Fruit fly (Drosophila melanogaster) whole organism, embryonic: ENCODE results near the gene Esyt2.

Source experiments
- Atf3 ChIP-seq: fragments of 200-800 bp; sonication (Bioruptor generic); optimal IDR thresholded peaks from 3 replicates; lab custom pipeline; 2016; ENCODE audit warnings: missing biosample characterization, missing genetic modification characterization
- Awh ChIP-seq: fragments of 200-800 bp; sonication (Bioruptor generic); IDR thresholded peaks from 2 replicates; pipeline ENCODE4, ENCODE4 v1.3.6; 2022; ENCODE audit warnings: missing biosample characterization, missing genetic modification characterization
- Bgb ChIP-seq: fragments of 200-800 bp; sonication (Bioruptor generic); IDR thresholded peaks from 2 replicates; pipeline ENCODE4 v1.3.6; 2022; ENCODE audit warnings: missing biosample characterization, missing genetic modification characterization; ENCODE audit not compliant: partially characterized antibody
- CG10979 ChIP-seq: fragments of 200-800 bp; sonication (Bioruptor generic); optimal IDR thresholded peaks from 2 replicates; lab custom pipeline; 2018; ENCODE audit warnings: missing biosample characterization, mild to moderate bottlenecking, missing genetic modification characterization, moderate library complexity
- CG11398 ChIP-seq: fragments of 200-800 bp; sonication (Bioruptor generic); optimal IDR thresholded peaks from 2 replicates; lab custom pipeline; 2016; ENCODE audit warnings: missing biosample characterization, missing genetic modification characterization
- CG12155 ChIP-seq: fragments of 200-800 bp; sonication (Bioruptor generic); optimal IDR thresholded peaks from 3 replicates; lab custom pipeline; 2016; ENCODE audit warnings: missing biosample characterization, missing genetic modification characterization
- CG14050 ChIP-seq: fragments of 200-800 bp; sonication (Bioruptor generic); IDR thresholded peaks from 3 replicates; pipeline ENCODE4 v1.3.6; 2022; ENCODE audit warnings: missing biosample characterization, missing genetic modification characterization
- CG14667 ChIP-seq: fragments of 200-800 bp; sonication (Bioruptor generic); IDR thresholded peaks from 2 replicates; pipeline ENCODE4 v1.3.6; 2022; ENCODE audit warnings: missing biosample characterization, missing genetic modification characterization
- CG16813 ChIP-seq: fragments of 200-800 bp; sonication (Bioruptor generic); IDR thresholded peaks from 3 replicates; pipeline ENCODE4 v1.3.6; 2022; ENCODE audit warnings: missing biosample characterization, missing genetic modification characterization; ENCODE audit not compliant: partially characterized antibody
- CG17361 ChIP-seq: fragments of 200-800 bp; sonication (Bioruptor generic); IDR thresholded peaks from 3 replicates; pipeline ENCODE4 v1.3.6; 2022; ENCODE audit warnings: missing biosample characterization, missing genetic modification characterization
- CG17385 ChIP-seq: fragments of 200-800 bp; sonication (Bioruptor generic); optimal IDR thresholded peaks from 3 replicates; lab custom pipeline; 2018; ENCODE audit warnings: missing biosample characterization, mild to moderate bottlenecking, missing genetic modification characterization
- CG1792 ChIP-seq: fragments of 200-800 bp; sonication (Bioruptor generic); optimal IDR thresholded peaks from 2 replicates; lab custom pipeline; 2016; ENCODE audit warnings: missing biosample characterization, missing genetic modification characterization
- CG18599 ChIP-seq: fragments of 200-800 bp; sonication (Bioruptor generic); optimal IDR thresholded peaks from 3 replicates; lab custom pipeline; 2017; ENCODE audit warnings: missing biosample characterization, missing genetic modification characterization, mild to moderate bottlenecking, moderate library complexity, missing genetic modification reagents
- CG18619 ChIP-seq: fragments of 200-800 bp; sonication (Bioruptor generic); optimal IDR thresholded peaks from 3 replicates; lab custom pipeline; 2017; ENCODE audit warnings: missing biosample characterization, mild to moderate bottlenecking, missing genetic modification characterization
- CG2875 ChIP-seq: fragments of 200-800 bp; sonication (Bioruptor generic); optimal IDR thresholded peaks from 2 replicates; lab custom pipeline; 2017; ENCODE audit warnings: missing biosample characterization, mild to moderate bottlenecking, missing genetic modification characterization, missing genetic modification reagents
- CG30403 ChIP-seq: fragments of 200-800 bp; sonication (Bioruptor generic); optimal IDR thresholded peaks from 3 replicates; lab custom pipeline; 2016; ENCODE audit warnings: missing biosample characterization, missing genetic modification characterization
- CG31365 ChIP-seq: fragments of 200-800 bp; sonication (Bioruptor generic); optimal IDR thresholded peaks from 2 replicates; lab custom pipeline; 2018; ENCODE audit warnings: missing biosample characterization, mild to moderate bottlenecking, missing genetic modification characterization
- CG3163 ChIP-seq: fragments of 200-800 bp; sonication (Bioruptor generic); optimal IDR thresholded peaks from 3 replicates; lab custom pipeline; 2016; ENCODE audit warnings: missing biosample characterization, missing genetic modification characterization
- CG3281 ChIP-seq: fragments of 200-800 bp; sonication (Bioruptor generic); optimal IDR thresholded peaks from 3 replicates; lab custom pipeline; 2017; ENCODE audit warnings: missing biosample characterization, mild to moderate bottlenecking, missing genetic modification characterization
- CG6272 ChIP-seq: fragments of 200-800 bp; sonication (Bioruptor generic); IDR thresholded peaks from 2 replicates; pipeline ENCODE4 v1.3.6; 2022; ENCODE audit warnings: missing biosample characterization, missing genetic modification characterization
- CG7987 ChIP-seq: fragments of 200-800 bp; sonication (Bioruptor generic); optimal IDR thresholded peaks from 2 replicates; lab custom pipeline; 2018; ENCODE audit warnings: missing biosample characterization, mild to moderate bottlenecking, missing genetic modification characterization, moderate library complexity
- CG8388 ChIP-seq: fragments of 200-800 bp; sonication (Bioruptor generic); optimal IDR thresholded peaks from 2 replicates; lab custom pipeline; 2019; ENCODE audit warnings: missing biosample characterization, mild to moderate bottlenecking, missing genetic modification characterization, moderate library complexity
- CG9437 ChIP-seq: fragments of 200-800 bp; sonication (Bioruptor generic); optimal IDR thresholded peaks from 2 replicates; lab custom pipeline; 2018; ENCODE audit warnings: missing biosample characterization, mild to moderate bottlenecking, missing genetic modification characterization
- CG9727 ChIP-seq: fragments of 200-800 bp; sonication (Bioruptor generic); optimal IDR thresholded peaks from 3 replicates; lab custom pipeline; 2017; ENCODE audit warnings: missing biosample characterization, mild to moderate bottlenecking, missing genetic modification characterization
- CHES-1-like ChIP-seq: fragments of 200-800 bp; sonication (Bioruptor generic); optimal IDR thresholded peaks from 2 replicates; lab custom pipeline; 2016; ENCODE audit warnings: missing biosample characterization, missing genetic modification characterization
- CkIIα-i1 ChIP-seq: fragments of 200-800 bp; sonication (Bioruptor generic); IDR thresholded peaks from 2 replicates; pipeline ENCODE4 v1.3.6; 2022; ENCODE audit warnings: missing biosample characterization, missing genetic modification characterization
- CoRest ChIP-seq: fragments of 200-800 bp; sonication (Bioruptor generic); optimal IDR thresholded peaks from 3 replicates; lab custom pipeline; 2018; ENCODE audit warnings: missing biosample characterization, mild to moderate bottlenecking, missing genetic modification characterization, moderate library complexity
- D ChIP-seq, 2 experiments: fragments of 200-800 bp in 1 of 2; fragments of >200 bp in 1 of 2; sonication (Bioruptor generic) in 1 of 2; optimal IDR thresholded peaks; 2 replicates in 1 of 2; 3 replicates in 1 of 2; lab custom pipeline; 2017; ENCODE audit warnings: mild to moderate bottlenecking in 1 of 2, missing biosample characterization in 1 of 2, missing genetic modification characterization in 1 of 2, missing genetic modification reagents in 1 of 2
- D19A ChIP-seq: fragments of 200-800 bp; optimal IDR thresholded peaks from 3 replicates; lab custom pipeline; 2019; ENCODE audit warnings: missing biosample characterization, mild to moderate bottlenecking, missing genetic modification characterization, moderate library complexity
- Dek ChIP-seq: fragments of 200-800 bp; sonication (Bioruptor generic); optimal IDR thresholded peaks from 3 replicates; lab custom pipeline; 2019; ENCODE audit warnings: missing biosample characterization, mild to moderate bottlenecking, missing genetic modification characterization, moderate library complexity
- Dref ChIP-seq: fragments of 200-800 bp; sonication (Bioruptor generic); IDR thresholded peaks from 2 replicates; pipeline ENCODE4 v1.3.6; 2022; ENCODE audit warnings: missing biosample characterization, missing genetic modification characterization
- HmgZ ChIP-seq: fragments of 200-800 bp; sonication (Bioruptor generic); optimal IDR thresholded peaks from 2 replicates; lab custom pipeline; 2018; ENCODE audit warnings: missing biosample characterization, mild to moderate bottlenecking, missing genetic modification characterization
- Oli ChIP-seq: fragments of 200-800 bp; sonication (Bioruptor generic); optimal IDR thresholded peaks from 2 replicates; lab custom pipeline; 2018; ENCODE audit warnings: missing biosample characterization, mild to moderate bottlenecking, missing genetic modification characterization, moderate library complexity
- Side ChIP-seq: fragments of 200-800 bp; sonication (Bioruptor generic); optimal IDR thresholded peaks from 2 replicates; lab custom pipeline; 2016; ENCODE audit warnings: missing biosample characterization, missing genetic modification characterization
- Six4 ChIP-seq: fragments of 200-800 bp; sonication (Bioruptor generic); optimal IDR thresholded peaks from 2 replicates; lab custom pipeline; 2016; ENCODE audit warnings: missing biosample characterization, missing genetic modification characterization
- Sox100B ChIP-seq: fragments of 200-800 bp; sonication (Bioruptor generic); optimal IDR thresholded peaks from 3 replicates; lab custom pipeline; 2018; ENCODE audit warnings: missing biosample characterization, mild to moderate bottlenecking, missing genetic modification characterization
- Taf1 ChIP-seq: fragments of 200-800 bp; sonication (Bioruptor generic); IDR thresholded peaks from 2 replicates; pipeline ENCODE4 v1.3.6; 2022; ENCODE audit warnings: missing biosample characterization, missing genetic modification characterization
- Vsx1 ChIP-seq: fragments of 200-800 bp; sonication (Bioruptor generic); optimal IDR thresholded peaks from 2 replicates; lab custom pipeline; 2017; ENCODE audit warnings: missing biosample characterization, mild to moderate bottlenecking, missing genetic modification characterization, missing genetic modification reagents
- bigmax ChIP-seq: fragments of 200-800 bp; sonication (Bioruptor generic); optimal IDR thresholded peaks from 2 replicates; lab custom pipeline; 2018; ENCODE audit warnings: missing biosample characterization, mild to moderate bottlenecking, missing genetic modification characterization
- btn ChIP-seq: fragments of 200-800 bp; sonication (Bioruptor generic); optimal IDR thresholded peaks from 2 replicates; lab custom pipeline; 2016; ENCODE audit warnings: missing biosample characterization, missing genetic modification characterization
- cas ChIP-seq: fragments of 200-800 bp; sonication (Bioruptor generic); IDR thresholded peaks from 2 replicates; pipeline ENCODE4 v1.3.6; 2022; ENCODE audit warnings: missing biosample characterization, missing genetic modification characterization
- caup ChIP-seq: fragments of 200-800 bp; sonication (Bioruptor generic); optimal IDR thresholded peaks from 3 replicates; lab custom pipeline; 2017; ENCODE audit warnings: missing biosample characterization, mild to moderate bottlenecking, missing genetic modification characterization, moderate library complexity; ENCODE audit not compliant: severe bottlenecking
- chif ChIP-seq, 2 experiments: fragments of 200-800 bp; sonication (Bioruptor generic); optimal IDR thresholded peaks; 3 replicates each; lab custom pipeline; 2016; ENCODE audit warnings: missing biosample characterization in 2 of 2, missing genetic modification characterization in 2 of 2
- exex ChIP-seq: fragments of 200-800 bp; sonication (Bioruptor generic); optimal IDR thresholded peaks from 4 replicates; lab custom pipeline; 2018; ENCODE audit warnings: missing biosample characterization, mild to moderate bottlenecking, missing genetic modification characterization, moderate library complexity
- hkb ChIP-seq, 2 experiments: fragments of 200-800 bp in 1 of 2; fragments of >200 bp in 1 of 2; sonication (Bioruptor generic) in 1 of 2; IDR thresholded peaks in 1 of 2; optimal IDR thresholded peaks in 1 of 2; 2 replicates each; pipeline versions ENCODE4 v1.3.6 to Lab custom; 2017 to 2022; ENCODE audit warnings: missing biosample characterization in 1 of 2, missing genetic modification characterization in 1 of 2
- ind ChIP-seq: fragments of 200-800 bp; sonication (Bioruptor generic); optimal IDR thresholded peaks from 3 replicates; lab custom pipeline; 2016; ENCODE audit warnings: missing biosample characterization, missing genetic modification characterization
- nerfin-2 ChIP-seq: fragments of 200-800 bp; sonication (Bioruptor generic); IDR thresholded peaks from 2 replicates; pipeline ENCODE4 v1.3.6; 2022; ENCODE audit warnings: missing biosample characterization, missing genetic modification characterization; ENCODE audit not compliant: partially characterized antibody
- otp ChIP-seq: fragments of 200-800 bp; sonication (Bioruptor generic); IDR thresholded peaks from 3 replicates; pipeline ENCODE4, ENCODE4 v1.3.6; 2022; ENCODE audit warnings: missing biosample characterization, missing genetic modification characterization
- phol ChIP-seq: fragments of 200-800 bp; sonication (Bioruptor generic); optimal IDR thresholded peaks from 3 replicates; lab custom pipeline; 2018; ENCODE audit warnings: missing biosample characterization, mild to moderate bottlenecking, missing genetic modification characterization, moderate library complexity
- sima ChIP-seq: fragments of 200-800 bp; sonication (Bioruptor generic); optimal IDR thresholded peaks from 2 replicates; lab custom pipeline; 2016; ENCODE audit warnings: missing biosample characterization, missing genetic modification characterization

Esyt2 gene

DNA sequence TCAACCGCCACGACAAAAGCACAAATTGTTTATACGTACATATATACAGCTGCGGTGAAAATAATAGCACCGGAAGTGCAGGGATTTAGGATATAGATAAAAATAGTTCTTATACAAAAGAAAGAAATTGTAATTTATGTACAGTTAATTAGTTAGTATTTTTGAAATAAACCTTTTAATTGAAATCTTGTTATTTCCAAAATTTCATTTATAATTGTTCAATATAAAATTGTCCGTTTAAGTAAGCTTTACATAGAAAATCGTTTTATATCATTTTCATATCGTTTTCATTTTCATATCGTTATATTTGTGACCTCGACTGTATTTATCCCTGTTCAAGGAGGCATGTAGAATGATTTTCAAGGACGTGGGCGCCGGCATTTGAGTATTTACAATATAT lies 29.6 kb downstream of the Esyt2 start (continued):
- TF ChIP-seq CG30403 (GFP tag; lab: Kevin White, UChicago) (peak; percentile 55), Taf1 (GFP tag; lab: Robert Waterston, UW) (no peak), ind (GFP tag; lab: Kevin White, UChicago) (peak; percentile 20), nerfin-2 (GFP tag; lab: Robert Waterston, UW) (no peak), btn (GFP tag; lab: Kevin White, UChicago) (no peak), Awh (no peak), exex (tag; lab: Kevin White, UChicago) (peak; percentile 37), CG1792 (GFP tag; lab: Kevin White, UChicago) (no peak), CG10979 (tag; lab: Kevin White, UChicago) (peak; percentile 29), bigmax (no peak), CG16813 (no peak), CoRest (tag; lab: Kevin White, UChicago) (peak; percentile 76), Dek (tag; lab: Kevin White, UChicago) (peak; percentile 68), Side (GFP tag; lab: Kevin White, UChicago) (no peak), D19A (tag; lab: Kevin White, UChicago) (peak; percentile 56), Oli (tag; lab: Kevin White, UChicago) (peak; percentile 25), CG7987 (GFP tag; lab: Kevin White, UChicago) (no peak), caup (GFP tag; lab: Kevin White, UChicago) (peak; percentile 60), Vsx1 (no peak), CG14050 (GFP tag; lab: Robert Waterston, UW) (no peak), CG12155 (GFP tag; lab: Kevin White, UChicago) (peak; percentile 36), CG18599 (GFP tag; lab: Kevin White, UChicago) (peak; percentile 93), HmgZ (tag; lab: Kevin White, UChicago) (peak; percentile 35), chif (GFP tag; optimal IDR thresholded peaks at IDR 0.05; lab: Kevin White, UChicago) (no peak), CG31365 (tag; lab: Kevin White, UChicago) (no peak), CHES-1-like (GFP tag; lab: Kevin White, UChicago) (no peak), phol (tag; lab: Kevin White, UChicago) (peak; percentile 47), CG14667 (GFP tag; lab: Robert Waterston, UW) (no peak), CG9437 (GFP tag; lab: Kevin White, UChicago) (peak; percentile 40), sima (GFP tag; lab: Kevin White, UChicago) (no peak), Six4 (GFP tag; lab: Kevin White, UChicago) (no peak), CG9727 (GFP tag; lab: Kevin White, UChicago) (peak; percentile 76), CkIIα-i1 (GFP tag; lab: Robert Waterston, UW) (no peak), D (optimal IDR thresholded peaks at IDR 0.05; lab: Kevin White, UChicago) (no peak), D (GFP tag; optimal IDR thresholded peaks at IDR 0.05; lab: Kevin White, UChicago) (no peak), CG8388 (GFP tag; lab: Kevin White, UChicago) (peak; percentile 16), CG11398 (GFP tag; lab: Kevin White, UChicago) (no peak), cas (GFP tag; lab: Robert Waterston, UW) (no peak), CG3163 (no peak), CG18619 (peak; percentile 32), CG17361 (GFP tag; lab: Robert Waterston, UW) (peak; percentile 63), Bgb (no peak), CG3281 (GFP tag; lab: Kevin White, UChicago) (peak; percentile 79), Dref (GFP tag; lab: Robert Waterston, UW) (no peak), hkb (optimal IDR thresholded peaks at IDR 0.05; lab: Kevin White, UChicago) (no peak), hkb (GFP tag; IDR thresholded peaks at IDR 0.05; lab: Robert Waterston, UW) (0 out of 2 replicates have a peak, but pooled peaks have one; percentile 41), otp (GFP tag; lab: Robert Waterston, UW) (no peak), Atf3 (GFP tag; lab: Kevin White, UChicago) (no peak), CG6272 (GFP tag; lab: Robert Waterston, UW) (no peak), CG17385 (peak; percentile 71), CG2875 (no peak), Sox100B (peak; percentile 49)
